Worm (Caenorhabditis elegans) whole organism, young adult: ENCODE data around the gene ttr-53.

ENCODE experiments used
- B0336.3 ChIP-seq: fragments of 200-800 bp; sonication (Bioruptor generic); IDR thresholded peaks from 2 replicates; pipeline ENCODE4 v1.3.6; 2022; ENCODE audit warnings: missing genetic modification characterization, missing compliant biosample characterization
- C17E4.6 ChIP-seq: fragments of 200-800 bp; sonication (Bioruptor generic); IDR thresholded peaks from 2 replicates; pipeline ENCODE4 v1.3.6; 2022; ENCODE audit warnings: missing genetic modification reagents, missing genetic modification characterization, missing compliant biosample characterization
- F10E7.11 ChIP-seq: sonication (generic microtip); optimal IDR thresholded peaks from 2 replicates; lab custom pipeline; 2017; ENCODE audit warnings: mild to moderate bottlenecking, missing genetic modification characterization, moderate library complexity, missing compliant biosample characterization
- F23B12.7 ChIP-seq: sonication (generic microtip); optimal IDR thresholded peaks from 2 replicates; lab custom pipeline; 2017; ENCODE audit warnings: missing genetic modification characterization, mild to moderate bottlenecking, missing compliant biosample characterization, antibody characterized with exemption, moderate library complexity; ENCODE audit not compliant: insufficient read depth
- F33H1.4 ChIP-seq: fragments of 200-800 bp; sonication (Bioruptor generic); IDR thresholded peaks from 2 replicates; pipeline ENCODE4 v1.3.6; 2022; ENCODE audit warnings: missing genetic modification reagents, missing genetic modification characterization, missing compliant biosample characterization
- F37B4.10 ChIP-seq: fragments of 200-800 bp; sonication (Bioruptor generic); IDR thresholded peaks from 2 replicates; pipeline ENCODE4 v1.3.6; 2022; ENCODE audit warnings: missing genetic modification characterization, missing compliant biosample characterization
- F39B2.1 ChIP-seq: fragments of 200-800 bp; sonication (Bioruptor generic); IDR thresholded peaks from 2 replicates; pipeline ENCODE4 v1.3.6; 2022; ENCODE audit warnings: missing genetic modification reagents, missing genetic modification characterization, missing compliant biosample characterization
- Y53F4B.3 ChIP-seq: fragments of 200-800 bp; sonication (Bioruptor generic); IDR thresholded peaks from 2 replicates; pipeline ENCODE4 v1.3.6; 2022; ENCODE audit warnings: missing genetic modification reagents, missing genetic modification characterization, missing compliant biosample characterization
- Y56A3A.18 ChIP-seq: fragments of 200-800 bp; sonication (Bioruptor generic); IDR thresholded peaks from 2 replicates; pipeline ENCODE4 v1.3.6; 2022; ENCODE audit warnings: missing genetic modification reagents, missing genetic modification characterization, missing compliant biosample characterization
- ZK185.1 ChIP-seq: sonication (generic microtip); optimal IDR thresholded peaks from 2 replicates; lab custom pipeline; 2016; ENCODE audit warnings: mild to moderate bottlenecking, missing genetic modification characterization, missing compliant biosample characterization; ENCODE audit not compliant: poor library complexity, severe bottlenecking
- akir-1 ChIP-seq: fragments of 200-800 bp; sonication (Bioruptor generic); optimal IDR thresholded peaks from 2 replicates; lab custom pipeline; 2018; ENCODE audit warnings: mild to moderate bottlenecking, missing genetic modification characterization, moderate library complexity, missing compliant biosample characterization
- ama-1 ChIP-seq, 3 experiments: fragments of 150-350 bp in 1 of 3; sonication (generic microtip) in 2 of 3; optimal IDR thresholded peaks; 2 replicates each; lab custom pipeline; 2014 to 2018; ENCODE audit warnings: missing biosample characterization in 2 of 3, missing genetic modification characterization in 2 of 3, missing genetic modification reagents in 2 of 3
- aptf-3 ChIP-seq: fragments of 200-800 bp; sonication (Bioruptor generic); IDR thresholded peaks from 2 replicates; pipeline ENCODE4 v1.3.6; 2022; ENCODE audit warnings: missing genetic modification characterization, missing compliant biosample characterization
- athp-1 ChIP-seq: sonication (generic microtip); optimal IDR thresholded peaks from 2 replicates; lab custom pipeline; 2017; ENCODE audit warnings: mild to moderate bottlenecking, missing genetic modification characterization, missing compliant biosample characterization
- attf-3 ChIP-seq: fragments of 200-800 bp; sonication (Bioruptor generic); conservative IDR thresholded peaks from 2 replicates; pipeline ENCODE4 v1.3.6; 2022; ENCODE audit warnings: missing genetic modification reagents, missing genetic modification characterization, missing compliant biosample characterization
- bed-1 ChIP-seq: fragments of 200-800 bp; sonication (Bioruptor generic); IDR thresholded peaks from 2 replicates; pipeline ENCODE4 v1.3.6; 2022; ENCODE audit warnings: missing genetic modification reagents, missing genetic modification characterization, missing compliant biosample characterization
- bed-2 ChIP-seq: fragments of 200-800 bp; sonication (Bioruptor generic); IDR thresholded peaks from 2 replicates; pipeline ENCODE4 v1.3.6; 2022; ENCODE audit warnings: missing genetic modification reagents, missing genetic modification characterization, missing compliant biosample characterization
- ceh-100 ChIP-seq: fragments of 200-800 bp; sonication (Bioruptor generic); IDR thresholded peaks from 2 replicates; pipeline ENCODE4 v1.3.6; 2022; ENCODE audit warnings: missing genetic modification reagents, missing genetic modification characterization, missing compliant biosample characterization
- ceh-91 ChIP-seq: fragments of 200-800 bp; sonication (Bioruptor generic); IDR thresholded peaks from 2 replicates; pipeline ENCODE4 v1.3.6; 2022; ENCODE audit warnings: missing genetic modification reagents, missing genetic modification characterization, missing compliant biosample characterization
- efl-1 ChIP-seq: fragments of 150-350 bp; optimal IDR thresholded peaks from 2 replicates; lab custom pipeline; 2014; ENCODE audit warnings: missing biosample characterization, missing genetic modification reagents, missing genetic modification characterization
- egrh-3 ChIP-seq: fragments of 200-800 bp; sonication (Bioruptor generic); IDR thresholded peaks from 2 replicates; pipeline ENCODE4 v1.3.6; 2022; ENCODE audit warnings: missing genetic modification reagents, missing genetic modification characterization, missing compliant biosample characterization
- ekl-4 ChIP-seq: fragments of 200-800 bp; sonication (Bioruptor generic); IDR thresholded peaks from 2 replicates; pipeline ENCODE4 v1.3.6; 2022; ENCODE audit warnings: missing genetic modification reagents, missing genetic modification characterization, missing compliant biosample characterization
- hlh-12 ChIP-seq: sonication (generic microtip); optimal IDR thresholded peaks from 2 replicates; lab custom pipeline; 2016; ENCODE audit warnings: missing genetic modification characterization, missing compliant biosample characterization
- hmg-1.2 ChIP-seq: fragments of 200-800 bp; sonication (Bioruptor generic); IDR thresholded peaks from 2 replicates; pipeline ENCODE4 v1.3.6; 2022; ENCODE audit warnings: missing genetic modification reagents, missing genetic modification characterization, missing compliant biosample characterization
- lin-40 ChIP-seq: sonication (generic microtip); optimal IDR thresholded peaks from 2 replicates; lab custom pipeline; 2016; ENCODE audit warnings: missing genetic modification characterization, mild to moderate bottlenecking, missing compliant biosample characterization, missing genotype, missing genetic modification reagents
- lir-1 ChIP-seq: fragments of 200-800 bp; sonication (Bioruptor generic); conservative IDR thresholded peaks from 2 replicates; pipeline ENCODE4 v1.3.6; 2022; ENCODE audit warnings: missing genetic modification reagents, missing genetic modification characterization, missing compliant biosample characterization
- lsl-1 ChIP-seq: fragments of 200-800 bp; sonication (Bioruptor generic); optimal IDR thresholded peaks from 2 replicates; lab custom pipeline; 2018; ENCODE audit warnings: mild to moderate bottlenecking, missing genetic modification characterization, moderate library complexity, missing compliant biosample characterization
- madf-3 ChIP-seq: fragments of 200-800 bp; sonication (Bioruptor generic); IDR thresholded peaks from 2 replicates; pipeline ENCODE4 v1.3.6; 2022; ENCODE audit warnings: missing genetic modification reagents, missing genetic modification characterization, missing compliant biosample characterization
- mel-28 ChIP-seq: sonication (generic microtip); optimal IDR thresholded peaks from 2 replicates; lab custom pipeline; 2016; ENCODE audit warnings: borderline replicate concordance, mild to moderate bottlenecking, missing genetic modification characterization, missing compliant biosample characterization
- nfya-1 ChIP-seq: sonication (generic microtip); optimal IDR thresholded peaks from 2 replicates; lab custom pipeline; 2017; ENCODE audit warnings: antibody characterized with exemption, missing compliant biosample characterization, missing genetic modification characterization, borderline replicate concordance; ENCODE audit not compliant: insufficient read depth
- nhr-179 ChIP-seq: sonication (generic microtip); optimal IDR thresholded peaks from 2 replicates; lab custom pipeline; 2016; ENCODE audit warnings: mild to moderate bottlenecking, missing genetic modification characterization, missing compliant biosample characterization
- nhr-27 ChIP-seq: fragments of 200-800 bp; sonication (Bioruptor generic); optimal IDR thresholded peaks from 2 replicates; lab custom pipeline; 2018; ENCODE audit warnings: mild to moderate bottlenecking, missing genetic modification characterization, moderate library complexity, missing compliant biosample characterization
- rcor-1 ChIP-seq: fragments of 200-800 bp; sonication (Bioruptor generic); IDR thresholded peaks from 2 replicates; pipeline ENCODE4 v1.3.6; 2022; ENCODE audit warnings: missing genetic modification reagents, missing genetic modification characterization, missing compliant biosample characterization
- rpc-1 ChIP-seq, 2 experiments: fragments of 150-350 bp in 1 of 2; sonication (generic microtip) in 1 of 2; optimal IDR thresholded peaks; 2 replicates each; lab custom pipeline; 2014 to 2018; ENCODE audit warnings: missing biosample characterization in 1 of 2, missing genetic modification characterization in 1 of 2, missing genetic modification reagents in 1 of 2, missing genotype in 1 of 2
- snpc-4 ChIP-seq, 5 experiments: fragments of 150-350 bp in 1 of 5; sonication (generic microtip) in 4 of 5; optimal IDR thresholded peaks; 2 replicates each; lab custom pipeline; 2014 to 2018; ENCODE audit warnings: missing genetic modification characterization in 5 of 5, missing biosample characterization in 3 of 5, antibody characterized with exemption in 2 of 5, mild to moderate bottlenecking in 2 of 5, missing compliant biosample characterization in 2 of 5, missing genotype in 2 of 5, moderate library complexity in 2 of 5, missing genetic modification reagents in 1 of 5
- unc-130 ChIP-seq: sonication (generic microtip); optimal IDR thresholded peaks from 2 replicates; lab custom pipeline; 2016; ENCODE audit warnings: missing genetic modification reagents, missing genetic modification characterization, missing compliant biosample characterization
- xnd-1 ChIP-seq: sonication (generic microtip); optimal IDR thresholded peaks from 2 replicates; lab custom pipeline; 2016; ENCODE audit warnings: missing genotype, missing genetic modification reagents, missing genetic modification characterization, missing compliant biosample characterization
- ztf-22 ChIP-seq: fragments of 200-800 bp; sonication (Bioruptor generic); optimal IDR thresholded peaks from 2 replicates; lab custom pipeline; 2018; ENCODE audit warnings: mild to moderate bottlenecking, missing genetic modification characterization, moderate library complexity, missing compliant biosample characterization
- ztf-26 ChIP-seq: sonication (generic microtip); optimal IDR thresholded peaks from 2 replicates; lab custom pipeline; 2017; ENCODE audit warnings: missing genetic modification characterization, missing compliant biosample characterization

The ttr-53 gene

ce11 chrIV:10128906-10129386 is 28.9 kb upstream of the ttr-53 start, which contains the start of the genes gtbp-1 and K08F4.3 (continued):
- TF ChIP-seq efl-1 (GFP tag; lab: Kevin White, UChicago) (peak; percentile 85), ama-1 (optimal IDR thresholded peaks at IDR 0.05; lab: Kevin White, UChicago) (no peak), ama-1 (GFP tag; optimal IDR thresholded peaks at IDR 0.05; lab: Kevin White, UChicago) (no peak), aptf-3 (GFP tag; lab: Robert Waterston, UW) (no peak), Y56A3A.18 (GFP tag; lab: Robert Waterston, UW) (no peak), F10E7.11 (tag; lab: Kevin White, UChicago) (no peak), F33H1.4 (peak; percentile 91), hmg-1.2 (GFP tag; lab: Robert Waterston, UW) (peak; percentile 80), rpc-1 (optimal IDR thresholded peaks at IDR 0.05; lab: Kevin White, UChicago) (no peak), rpc-1 (tag; optimal IDR thresholded peaks at IDR 0.05; lab: Kevin White, UChicago) (no peak), nhr-179 (tag; lab: Kevin White, UChicago) (no peak), nfya-1 (tag; lab: Kevin White, UChicago) (no peak), nhr-27 (no peak), bed-2 (GFP tag; lab: Robert Waterston, UW) (no peak), madf-3 (no peak), B0336.3 (GFP tag; lab: Robert Waterston, UW) (no peak), bed-1 (no peak), snpc-4 (GFP tag; optimal IDR thresholded peaks at IDR 0.05; lab: Kevin White, UChicago) (peak; percentile 21), snpc-4 (tag; optimal IDR thresholded peaks at IDR 0.05; lab: Kevin White, UChicago) (peak in 3 of 4 experiments; percentile 41 to 73 (median 51)), ZK185.1 (peak; percentile 27), egrh-3 (GFP tag; lab: Robert Waterston, UW) (no peak), F23B12.7 (tag; lab: Kevin White, UChicago) (peak; percentile 50), rcor-1 (GFP tag; lab: Robert Waterston, UW) (peak; percentile 41; the same call in 1 of the 2 replicates), C17E4.6 (GFP tag; lab: Robert Waterston, UW) (no peak), attf-3 (GFP tag; lab: Robert Waterston, UW) (peak; percentile 47), ceh-100 (GFP tag; lab: Robert Waterston, UW) (0 out of 2 replicates have a peak, but pooled peaks have one; percentile 52), athp-1 (no peak), lsl-1 (GFP tag; lab: Kevin White, UChicago) (peak; percentile 59), F37B4.10 (no peak), lir-1 (GFP tag; lab: Robert Waterston, UW) (no peak), ceh-91 (GFP tag; lab: Robert Waterston, UW) (peak; percentile 72), xnd-1 (tag; lab: Kevin White, UChicago) (peak; percentile 8), lin-40 (tag; lab: Kevin White, UChicago) (no peak), unc-130 (GFP tag; lab: Kevin White, UChicago) (no peak), F39B2.1 (GFP tag; lab: Robert Waterston, UW) (no peak), hlh-12 (no peak), Y53F4B.3 (GFP tag; lab: Robert Waterston, UW) (no peak), ekl-4 (GFP tag; lab: Robert Waterston, UW) (peak; percentile 46; the same call in 1 of the 2 replicates), mel-28 (tag; lab: Kevin White, UChicago) (no peak), akir-1 (GFP tag; lab: Kevin White, UChicago) (no peak), ztf-26 (tag; lab: Kevin White, UChicago) (no peak), ztf-22 (GFP tag; lab: Kevin White, UChicago) (no peak)
